Worm (Caenorhabditis elegans) whole organism, young adult: ENCODE measurements around the gene srx-14.

Experiments
- ZK185.1 ChIP-seq: sonication (generic microtip); optimal IDR thresholded peaks from 2 replicates; lab custom pipeline; 2016; ENCODE audit warnings: mild to moderate bottlenecking, missing genetic modification characterization, missing compliant biosample characterization; ENCODE audit not compliant: poor library complexity, severe bottlenecking
- ama-1 ChIP-seq, 3 experiments: fragments of 150-350 bp in 1 of 3; sonication (generic microtip) in 2 of 3; optimal IDR thresholded peaks; 2 replicates each; lab custom pipeline; 2014 to 2018; ENCODE audit warnings: missing biosample characterization in 2 of 3, missing genetic modification characterization in 2 of 3, missing genetic modification reagents in 2 of 3
- attf-3 ChIP-seq: fragments of 200-800 bp; sonication (Bioruptor generic); conservative IDR thresholded peaks from 2 replicates; pipeline ENCODE4 v1.3.6; 2022; ENCODE audit warnings: missing genetic modification reagents, missing genetic modification characterization, missing compliant biosample characterization
- egl-18 ChIP-seq: fragments of 200-800 bp; sonication (Bioruptor generic); IDR thresholded peaks from 2 replicates; pipeline ENCODE4 v1.3.6; 2022; ENCODE audit warnings: missing genetic modification reagents, missing genetic modification characterization, missing compliant biosample characterization
- unc-62 ChIP-seq: fragments of 150-350 bp; optimal IDR thresholded peaks from 2 replicates; lab custom pipeline; 2014; ENCODE audit warnings: missing biosample characterization, missing genetic modification reagents, missing genetic modification characterization
- ztf-6 ChIP-seq: fragments of 200-800 bp; sonication (Bioruptor generic); IDR thresholded peaks from 2 replicates; pipeline ENCODE4 v1.3.6; 2022; ENCODE audit warnings: missing genetic modification reagents, missing genetic modification characterization, missing compliant biosample characterization

ce11 chrIV:1120865-1121264 lies 7.3 kb upstream of the srx-14 start:
- TF ChIP-seq ZK185.1 (tag; lab: Kevin White, UChicago) (no peak), unc-62 (no peak), ztf-6 (GFP tag; lab: Robert Waterston, UW) (no peak), attf-3 (GFP tag; lab: Robert Waterston, UW) (no peak), ama-1 (optimal IDR thresholded peaks at IDR 0.05; lab: Kevin White, UChicago) (no peak), ama-1 (GFP tag; optimal IDR thresholded peaks at IDR 0.05; lab: Kevin White, UChicago) (no peak), egl-18 (GFP tag; lab: Robert Waterston, UW) (no peak)
